Worm (Caenorhabditis elegans): ENCODE results near the gene itsn-1.
"Not testable (repeated sequence)": the region's sequence is repeated elsewhere in the genome, so short reads cannot be mapped to it uniquely, and the experiment has no call there.

itsn-1 gene

ce11 chrIV:17118987-17119732 is at the start of gene itsn-1:
Gene itsn-1, plus strand, starts transcription at chrIV:17119682.
- TF ChIP-seq drap-1 (GFP tag; optimal IDR thresholded peaks at IDR 0.05): no peak
- TF ChIP-seq sem-2 (GFP tag; optimal IDR thresholded peaks at IDR 0.05): no peak
- TF ChIP-seq elt-1 (tag; optimal IDR thresholded peaks at IDR 0.05; ENCODE audit: borderline replicate concordance, insufficient read depth): no peak
- no peak for TF ChIP-seq unc-62 (GFP tag; optimal IDR thresholded peaks at IDR 0.05)
- TF ChIP-seq hlh-1 (tag; optimal IDR thresholded peaks at IDR 0.05): no peak
- no peak for TF ChIP-seq unc-120 (tag; optimal IDR thresholded peaks at IDR 0.05; ENCODE audit: poor library complexity, severe bottlenecking)
- no peak for TF ChIP-seq ces-1 (GFP tag; optimal IDR thresholded peaks at IDR 0.05)
- no peak for TF ChIP-seq mab-5 (tag; optimal IDR thresholded peaks at IDR 0.05)
- no peak for TF ChIP-seq sptf-1 (tag; optimal IDR thresholded peaks at IDR 0.05)
- no peak for TF ChIP-seq mls-2 (tag; optimal IDR thresholded peaks at IDR 0.05)
- no peak for TF ChIP-seq bed-3 (GFP tag; optimal IDR thresholded peaks at IDR 0.05)
- no peak for TF ChIP-seq nhr-12 (tag; optimal IDR thresholded peaks at IDR 0.05)

DNA sequence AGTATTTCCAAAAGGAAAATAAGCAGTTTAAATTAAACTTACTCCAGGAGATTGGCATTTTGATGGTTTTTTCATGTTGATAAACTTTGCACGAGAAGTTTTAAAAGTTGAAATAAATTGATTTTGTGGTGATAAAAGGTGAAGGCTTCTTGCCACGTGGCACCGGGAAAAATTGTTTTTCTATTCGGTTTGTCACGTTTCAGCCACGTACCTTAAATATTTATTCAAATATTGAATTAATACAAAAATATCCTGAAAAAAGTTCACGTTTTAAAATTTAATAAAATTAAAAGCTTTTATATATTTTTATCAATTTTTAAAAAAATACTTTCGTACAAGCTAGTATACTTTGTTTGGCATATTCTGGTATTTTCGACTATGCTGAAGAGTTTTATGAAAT is 48.7 kb upstream of the itsn-1 start, which contains the start of gene Y116A8C.24:
Gene Y116A8C.24 (minus strand): TSS at position 101 of the 400 bp plus-strand sequence.
- TF ChIP-seq elt-1 (tag; optimal IDR thresholded peaks at IDR 0.05; ENCODE audit: borderline replicate concordance, insufficient read depth); mab-5 (tag; optimal IDR thresholded peaks at IDR 0.05); pha-4 (tag; optimal IDR thresholded peaks at IDR 0.05): not testable (repeated sequence)

ce11 chrIV:17078649-17079048 is 40.8 kb upstream of the itsn-1 start, which contains the start of gene Y116A8C.25:
Gene Y116A8C.25, minus strand, starts transcription at chrIV:17078749.
- TF ChIP-seq ceh-43 (GFP tag; optimal IDR thresholded peaks at IDR 0.05): no peak
- no peak for TF ChIP-seq unc-62 (GFP tag; optimal IDR thresholded peaks at IDR 0.05)
- no peak for TF ChIP-seq nhr-28 (tag; optimal IDR thresholded peaks at IDR 0.05)
- TF ChIP-seq sptf-1 (tag; optimal IDR thresholded peaks at IDR 0.05): no peak
- TF ChIP-seq lsy-2 (tag; optimal IDR thresholded peaks at IDR 0.05): no peak
- no peak for TF ChIP-seq snpc-4 (tag; optimal IDR thresholded peaks at IDR 0.05)
- TF ChIP-seq ztf-11 (tag; optimal IDR thresholded peaks at IDR 0.05): no peak
- TF ChIP-seq ceh-39 (tag; optimal IDR thresholded peaks at IDR 0.05): no peak
- TF ChIP-seq elt-1 (tag; optimal IDR thresholded peaks at IDR 0.05; ENCODE audit: borderline replicate concordance, insufficient read depth): no peak

ce11 chrIV:17084317-17084716 is 35.2 kb upstream of the itsn-1 start:
- TF ChIP-seq nhr-28 (tag; optimal IDR thresholded peaks at IDR 0.05) (no peak), ceh-43 (GFP tag; optimal IDR thresholded peaks at IDR 0.05) (no peak), hlh-1 (tag; optimal IDR thresholded peaks at IDR 0.05) (no peak), unc-62 (GFP tag; optimal IDR thresholded peaks at IDR 0.05) (no peak), lin-13 (tag; optimal IDR thresholded peaks at IDR 0.05) (no peak), mls-2 (tag; optimal IDR thresholded peaks at IDR 0.05) (no peak), elt-1 (tag; optimal IDR thresholded peaks at IDR 0.05; ENCODE audit: borderline replicate concordance, insufficient read depth) (no peak), sptf-1 (tag; optimal IDR thresholded peaks at IDR 0.05) (no peak), snpc-4 (tag; optimal IDR thresholded peaks at IDR 0.05) (no peak), mab-5 (tag; optimal IDR thresholded peaks at IDR 0.05) (no peak), ztf-11 (tag; optimal IDR thresholded peaks at IDR 0.05) (no peak), cnd-1 (tag; optimal IDR thresholded peaks at IDR 0.05) (no peak), elt-3 (tag; optimal IDR thresholded peaks at IDR 0.05) (no peak), unc-120 (tag; optimal IDR thresholded peaks at IDR 0.05; ENCODE audit: poor library complexity, severe bottlenecking) (no peak), zip-8 (tag; optimal IDR thresholded peaks at IDR 0.05) (no peak)

- TF ChIP-seq hlh-1 (tag; optimal IDR thresholded peaks at IDR 0.05): no peak
- TF ChIP-seq blmp-1 (tag; optimal IDR thresholded peaks at IDR 0.05): no peak
- TF ChIP-seq nhr-12 (tag; optimal IDR thresholded peaks at IDR 0.05): no peak
- TF ChIP-seq ceh-43 (GFP tag; optimal IDR thresholded peaks at IDR 0.05): no peak
- no peak for TF ChIP-seq unc-120 (tag; optimal IDR thresholded peaks at IDR 0.05; ENCODE audit: poor library complexity, severe bottlenecking)
- TF ChIP-seq ceh-83 (GFP tag; optimal IDR thresholded peaks at IDR 0.05): no peak
- no peak for TF ChIP-seq nhr-28 (tag; optimal IDR thresholded peaks at IDR 0.05)
- TF ChIP-seq ham-2 (GFP tag; optimal IDR thresholded peaks at IDR 0.05): no peak
These were observed 34.6 kb upstream of the itsn-1 start for ce11 chrIV:17084839-17085238.
